Worm (Caenorhabditis elegans) whole organism, L3 larva: ENCODE results near the gene Y43F8C.7.

Source experiments
- ZK546.5 ChIP-seq: sonication (generic microtip); optimal IDR thresholded peaks from 2 replicates; lab custom pipeline; 2017; ENCODE audit warnings: missing biosample characterization, missing genetic modification characterization
- aly-2 ChIP-seq: fragments of 150-350 bp; optimal IDR thresholded peaks from 2 replicates; lab custom pipeline; 2014; ENCODE audit warnings: missing biosample characterization, missing genetic modification characterization
- ama-1 ChIP-seq: fragments of 150-350 bp; optimal IDR thresholded peaks from 2 replicates; lab custom pipeline; 2018
- ceh-16 ChIP-seq: sonication (generic microtip); optimal IDR thresholded peaks from 2 replicates; lab custom pipeline; 2017; ENCODE audit warnings: missing biosample characterization, missing genetic modification characterization
- ceh-28 ChIP-seq: fragments of 150-350 bp; optimal IDR thresholded peaks from 2 replicates; lab custom pipeline; 2014; ENCODE audit warnings: missing biosample characterization, missing genetic modification reagents, missing genetic modification characterization
- ceh-9 ChIP-seq: sonication (generic microtip); optimal IDR thresholded peaks from 2 replicates; lab custom pipeline; 2018; ENCODE audit warnings: missing biosample characterization, missing genetic modification characterization
- egl-27 ChIP-seq: sonication (generic microtip); optimal IDR thresholded peaks from 4 replicates; lab custom pipeline; 2017; ENCODE audit warnings: missing biosample characterization, missing genetic modification reagents, missing genetic modification characterization
- egl-5 ChIP-seq: fragments of 150-350 bp; optimal IDR thresholded peaks from 2 replicates; lab custom pipeline; 2017; ENCODE audit warnings: missing biosample characterization, missing genetic modification reagents, missing genetic modification characterization, inconsistent platforms
- elt-1 ChIP-seq: fragments of 150-350 bp; optimal IDR thresholded peaks from 2 replicates; lab custom pipeline; 2014; ENCODE audit warnings: missing biosample characterization, missing genetic modification characterization
- eor-1 ChIP-seq, 2 experiments: fragments of 150-350 bp; optimal IDR thresholded peaks; 2 replicates each; lab custom pipeline; 2014 to 2018; ENCODE audit warnings: missing biosample characterization in 2 of 2, missing genetic modification characterization in 2 of 2
- fkh-10 ChIP-seq: sonication (generic microtip); optimal IDR thresholded peaks from 2 replicates; lab custom pipeline; 2017; ENCODE audit warnings: missing biosample characterization, missing genetic modification reagents, missing genetic modification characterization
- fkh-2 ChIP-seq: fragments of 150-350 bp; optimal IDR thresholded peaks from 2 replicates; lab custom pipeline; 2014; ENCODE audit warnings: missing biosample characterization, missing genetic modification reagents, missing genetic modification characterization
- fos-1 ChIP-seq: fragments of 150-350 bp; optimal IDR thresholded peaks from 2 replicates; lab custom pipeline; 2014; ENCODE audit warnings: missing biosample characterization, missing genetic modification characterization
- hmg-11 ChIP-seq: sonication (generic microtip); optimal IDR thresholded peaks from 2 replicates; lab custom pipeline; 2016; ENCODE audit warnings: missing genetic modification characterization, missing compliant biosample characterization
- lin-39 ChIP-seq: fragments of 150-350 bp; optimal IDR thresholded peaks from 2 replicates; lab custom pipeline; 2018; ENCODE audit warnings: missing biosample characterization, missing genetic modification reagents, missing genetic modification characterization
- lsy-12 ChIP-seq: sonication (generic microtip); optimal IDR thresholded peaks from 2 replicates; lab custom pipeline; 2016; ENCODE audit warnings: mild to moderate bottlenecking, missing genetic modification characterization, missing compliant biosample characterization
- mdl-1 ChIP-seq: fragments of 150-350 bp; optimal IDR thresholded peaks from 2 replicates; lab custom pipeline; 2014; ENCODE audit warnings: missing biosample characterization, missing genetic modification characterization
- nhr-11 ChIP-seq: fragments of 150-350 bp; optimal IDR thresholded peaks from 2 replicates; lab custom pipeline; 2014; ENCODE audit warnings: missing biosample characterization, missing genetic modification characterization
- nhr-12 ChIP-seq: fragments of 150-350 bp; optimal IDR thresholded peaks from 2 replicates; lab custom pipeline; 2014; ENCODE audit warnings: missing biosample characterization, missing genetic modification characterization
- nhr-23 ChIP-seq: fragments of 150-350 bp; optimal IDR thresholded peaks from 2 replicates; lab custom pipeline; 2014; ENCODE audit warnings: missing biosample characterization, missing genetic modification reagents, missing genetic modification characterization
- nhr-43 ChIP-seq: sonication (generic microtip); optimal IDR thresholded peaks from 2 replicates; lab custom pipeline; 2016; ENCODE audit warnings: mild to moderate bottlenecking, missing genetic modification characterization, missing compliant biosample characterization; ENCODE audit not compliant: poor library complexity, severe bottlenecking
- nhr-67 ChIP-seq: fragments of 150-350 bp; optimal IDR thresholded peaks from 2 replicates; lab custom pipeline; 2014; ENCODE audit warnings: missing biosample characterization, missing genetic modification characterization
- nhr-76 ChIP-seq: fragments of 150-350 bp; sonication (generic microtip); optimal IDR thresholded peaks from 5 replicates; lab custom pipeline; 2014; ENCODE audit warnings: missing biosample characterization, missing genetic modification characterization
- nhr-77 ChIP-seq: fragments of 150-350 bp; optimal IDR thresholded peaks from 2 replicates; lab custom pipeline; 2014; ENCODE audit warnings: missing biosample characterization, missing genetic modification characterization
- pha-4 ChIP-seq: fragments of 150-350 bp; optimal IDR thresholded peaks from 2 replicates; lab custom pipeline; 2014; ENCODE audit warnings: missing biosample characterization, missing genetic modification reagents, missing genetic modification characterization
- pqm-1 ChIP-seq: fragments of 150-350 bp; optimal IDR thresholded peaks from 2 replicates; lab custom pipeline; 2017; ENCODE audit warnings: missing biosample characterization, missing genetic modification characterization, inconsistent platforms
- skn-1 ChIP-seq: fragments of 150-350 bp; optimal IDR thresholded peaks from 2 replicates; lab custom pipeline; 2014; ENCODE audit warnings: missing biosample characterization, missing genetic modification characterization
- snpc-4 ChIP-seq: fragments of 150-350 bp; optimal IDR thresholded peaks from 2 replicates; lab custom pipeline; 2014; ENCODE audit warnings: missing biosample characterization, missing genetic modification characterization
- tbx-2 ChIP-seq: sonication (generic microtip); optimal IDR thresholded peaks from 2 replicates; lab custom pipeline; 2016; ENCODE audit warnings: mild to moderate bottlenecking, missing genetic modification characterization, missing compliant biosample characterization
- unc-39 ChIP-seq: sonication (generic microtip); optimal IDR thresholded peaks from 4 replicates; lab custom pipeline; 2017; ENCODE audit warnings: missing biosample characterization, missing genetic modification characterization
- zag-1 ChIP-seq: fragments of 150-350 bp; optimal IDR thresholded peaks from 2 replicates; lab custom pipeline; 2014; ENCODE audit warnings: missing biosample characterization, missing genetic modification characterization

Y43F8C.7 gene

DNA sequence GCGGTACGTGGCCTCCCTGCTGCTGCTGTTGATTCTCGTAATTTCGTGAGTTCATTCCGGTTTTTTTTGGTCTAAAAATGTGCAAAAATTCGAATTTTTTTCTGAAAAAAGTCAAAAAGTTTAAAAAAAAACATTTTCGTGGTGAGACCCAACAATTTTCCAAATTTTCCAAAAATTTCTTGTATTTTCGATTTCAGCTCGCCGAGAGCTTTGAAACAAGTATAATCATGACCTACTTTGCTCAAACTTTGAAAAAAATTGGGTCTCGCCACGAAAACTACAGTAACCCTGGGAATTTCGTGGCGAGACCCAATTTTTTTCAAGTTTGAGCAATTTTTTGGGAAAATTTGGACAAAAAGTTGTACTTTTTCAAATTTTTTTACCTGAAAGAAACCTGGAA, 3.0 kb downstream of the Y43F8C.7 start, which contains the start of gene Y43F8C.6:
Gene Y43F8C.6, minus strand, starts transcription at position 101 of the 400 bp plus-strand sequence.
- TF ChIP-seq lin-39 (no peak), nhr-43 (tag; lab: Kevin White, UChicago) (no peak), snpc-4 (tag; lab: Kevin White, UChicago) (no peak), unc-39 (tag; lab: Kevin White, UChicago) (no peak), ceh-16 (tag; lab: Kevin White, UChicago) (no peak), nhr-67 (no peak), zag-1 (no peak), nhr-77 (tag; lab: Kevin White, UChicago) (no peak), elt-1 (tag; lab: Kevin White, UChicago) (no peak), skn-1 (tag; lab: Kevin White, UChicago) (no peak), pqm-1 (no peak), pha-4 (tag; lab: Kevin White, UChicago) (no peak), egl-5 (tag; lab: Kevin White, UChicago) (no peak), nhr-11 (no peak)

DNA sequence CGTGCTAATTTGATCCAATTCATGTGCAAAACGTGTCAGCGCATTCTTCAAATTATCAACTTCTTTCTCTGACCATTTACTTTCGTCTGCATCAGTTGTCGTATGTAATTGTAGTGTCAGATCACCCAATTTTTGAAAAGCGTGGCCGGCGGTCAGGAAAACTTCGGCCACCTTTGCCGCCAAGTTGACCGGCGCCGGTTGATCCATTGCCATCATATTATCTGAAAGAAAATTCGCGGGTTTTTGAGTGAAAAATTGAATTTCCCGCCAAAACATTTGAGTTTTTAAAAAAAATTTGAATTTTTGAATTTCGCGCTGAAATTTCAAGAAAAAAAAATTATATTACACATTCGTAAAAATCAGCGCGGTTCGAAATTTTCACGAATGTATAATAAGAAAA, 5.9 kb downstream of the Y43F8C.7 start:
- TF ChIP-seq fkh-10 (GFP tag; lab: Kevin White, UChicago) (no peak), egl-5 (tag; lab: Kevin White, UChicago) (no peak), egl-27 (tag; lab: Kevin White, UChicago) (no peak), mdl-1 (tag; lab: Kevin White, UChicago) (no peak), ceh-16 (tag; lab: Kevin White, UChicago) (no peak)

DNA sequence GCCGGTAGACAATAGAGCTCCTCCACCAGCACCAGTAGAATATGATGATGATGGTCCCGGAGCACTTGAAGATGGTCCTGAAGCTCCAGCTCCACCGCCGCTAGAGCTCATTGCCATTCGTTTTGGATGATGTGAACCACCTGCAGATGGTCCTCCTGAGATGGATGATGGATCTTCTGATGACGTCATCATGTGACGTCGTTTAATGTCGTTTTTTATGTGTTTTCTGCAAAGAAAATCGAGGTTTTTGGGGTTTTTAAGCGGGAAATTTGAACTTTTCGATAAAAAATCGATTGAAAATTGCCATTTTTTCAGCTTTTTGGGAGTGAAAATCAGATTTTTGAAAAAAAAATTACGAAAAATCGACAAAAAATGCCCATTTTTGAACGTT, 7.6 kb downstream of the Y43F8C.7 start:
- TF ChIP-seq nhr-76 (tag; lab: Kevin White, UChicago) = no peak
- TF ChIP-seq ama-1 (lab: Kevin White, UChicago) = no peak
- no peak for TF ChIP-seq nhr-67
- no peak for TF ChIP-seq lin-39
- no peak for TF ChIP-seq eor-1 (tag; optimal IDR thresholded peaks at IDR 0.05; lab: Kevin White, UChicago)

DNA sequence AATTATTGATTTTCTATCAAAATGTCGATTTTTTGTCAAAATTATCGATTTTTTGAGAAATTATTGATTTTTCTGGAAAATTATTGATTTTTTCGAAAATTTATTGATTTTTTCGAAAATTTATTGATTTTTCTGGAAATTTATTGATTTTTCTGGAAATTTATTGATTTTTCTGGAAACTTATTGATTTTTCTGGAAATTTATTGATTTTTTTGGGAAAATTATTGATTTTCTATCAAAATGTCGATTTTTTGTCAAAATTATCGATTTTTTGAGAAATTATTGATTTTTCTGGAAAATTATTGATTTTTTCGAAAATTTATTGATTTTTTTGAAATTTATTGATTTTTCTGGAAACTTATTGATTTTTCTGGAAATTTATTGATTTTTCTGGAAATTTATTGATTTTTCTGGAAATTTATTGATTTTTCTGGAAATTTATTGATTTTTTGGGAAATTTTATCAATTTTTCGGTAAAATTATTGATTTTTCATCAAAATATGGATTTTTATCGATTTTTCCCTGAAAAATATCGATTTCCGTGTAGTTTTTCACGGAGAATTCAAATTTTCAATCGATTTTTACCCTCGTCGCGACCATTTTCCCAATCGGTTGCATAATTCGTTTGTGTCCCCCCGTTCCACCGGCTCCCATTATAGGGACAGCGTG, 8.2 kb downstream of the Y43F8C.7 start:
- peak; percentile 98 for TF ChIP-seq ceh-28 (tag; lab: Kevin White, UChicago)

ce11 chrV:19634197-19634596, 9.6 kb downstream of the Y43F8C.7 start:
- no peak for TF ChIP-seq fkh-10 (GFP tag; lab: Kevin White, UChicago)
- no peak for TF ChIP-seq fkh-2 (tag; lab: Kevin White, UChicago)
- no peak for TF ChIP-seq lsy-12
- TF ChIP-seq skn-1 (tag; lab: Kevin White, UChicago) = no peak
- TF ChIP-seq hmg-11 (tag; lab: Kevin White, UChicago) = no peak
- TF ChIP-seq snpc-4 (tag; lab: Kevin White, UChicago) = no peak
- no peak for TF ChIP-seq ZK546.5 (tag; lab: Kevin White, UChicago)
- no peak for TF ChIP-seq fos-1 (tag; lab: Kevin White, UChicago)
- TF ChIP-seq nhr-12 (tag; lab: Kevin White, UChicago) = no peak
- no peak for TF ChIP-seq ama-1 (lab: Kevin White, UChicago)
- no peak for TF ChIP-seq mdl-1 (tag; lab: Kevin White, UChicago)
- no peak for TF ChIP-seq ceh-9 (tag; lab: Kevin White, UChicago)
- no peak for TF ChIP-seq tbx-2 (tag; lab: Kevin White, UChicago)
- no peak for TF ChIP-seq aly-2 (tag; lab: Kevin White, UChicago)
- no peak for TF ChIP-seq nhr-23 (tag; lab: Kevin White, UChicago)

DNA sequence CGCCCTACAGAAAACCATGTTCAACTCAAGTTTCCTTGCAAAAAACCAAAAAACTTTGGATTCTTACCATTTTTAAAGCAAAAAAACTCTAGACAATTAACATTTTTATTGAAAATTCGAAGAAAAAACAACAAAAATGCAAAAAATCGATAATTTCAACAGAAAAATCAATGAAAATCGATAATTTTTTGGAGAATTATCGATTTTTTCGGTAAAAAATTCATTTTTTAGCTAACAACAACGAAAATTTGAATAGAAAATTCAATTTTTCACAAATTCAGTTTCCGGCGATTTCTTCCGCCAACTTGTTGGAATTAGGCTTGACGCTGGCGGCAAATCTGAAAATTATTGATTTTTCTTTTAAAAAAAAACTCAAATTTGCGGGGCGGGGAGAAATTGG, 10.9 kb downstream of the Y43F8C.7 start:
- TF ChIP-seq ceh-28 (tag; lab: Kevin White, UChicago) (peak; percentile 95), eor-1 (tag; optimal IDR thresholded peaks at IDR 0.05; lab: Kevin White, UChicago) (no peak), fkh-2 (tag; lab: Kevin White, UChicago) (no peak)
